Worm (Caenorhabditis elegans) whole organism, L2 larva: ENCODE measurements around the gene mdt-20.

Experiments used
- nhr-25 ChIP-seq: fragments of 150-350 bp; sonication (generic microtip); optimal IDR thresholded peaks from 3 replicates; lab custom pipeline; 2014; ENCODE audit warnings: missing biosample characterization, missing genetic modification characterization
- unc-39 ChIP-seq: fragments of 150-350 bp; optimal IDR thresholded peaks from 2 replicates; lab custom pipeline; 2014; ENCODE audit warnings: missing biosample characterization, missing genetic modification characterization
- ztf-4 ChIP-seq: fragments of 150-350 bp; optimal IDR thresholded peaks from 2 replicates; lab custom pipeline; 2014; ENCODE audit warnings: missing biosample characterization, missing genetic modification characterization

ce11 chrIV:1209813-1210212 lies 22.2 kb downstream of the mdt-20 start:
- TF ChIP-seq nhr-25 (tag; lab: Kevin White, UChicago) (no peak), ztf-4 (no peak), unc-39 (no peak)
